Worm (Caenorhabditis elegans) whole organism, young adult: ENCODE data around the gene nsph-4.1.

ENCODE experiments used
- B0019.2 ChIP-seq: fragments of 200-800 bp; sonication (Bioruptor generic); conservative IDR thresholded peaks from 2 replicates; pipeline ENCODE4 v1.3.6; 2022; ENCODE audit warnings: missing genetic modification reagents, missing genetic modification characterization, missing compliant biosample characterization
- F10E7.11 ChIP-seq: sonication (generic microtip); optimal IDR thresholded peaks from 2 replicates; lab custom pipeline; 2017; ENCODE audit warnings: mild to moderate bottlenecking, missing genetic modification characterization, moderate library complexity, missing compliant biosample characterization
- F22D6.2 ChIP-seq: sonication (generic microtip); optimal IDR thresholded peaks from 2 replicates; lab custom pipeline; 2016; ENCODE audit warnings: mild to moderate bottlenecking, missing genetic modification characterization, missing compliant biosample characterization
- F39B2.1 ChIP-seq: fragments of 200-800 bp; sonication (Bioruptor generic); IDR thresholded peaks from 2 replicates; pipeline ENCODE4 v1.3.6; 2022; ENCODE audit warnings: missing genetic modification reagents, missing genetic modification characterization, missing compliant biosample characterization
- K12H6.12 ChIP-seq: fragments of 200-800 bp; sonication (Bioruptor generic); optimal IDR thresholded peaks from 2 replicates; lab custom pipeline; 2018; ENCODE audit warnings: mild to moderate bottlenecking, missing genetic modification characterization, missing compliant biosample characterization
- Y53G8AR.9 ChIP-seq: fragments of 200-800 bp; sonication (Bioruptor generic); conservative IDR thresholded peaks from 2 replicates; pipeline ENCODE4 v1.3.6; 2022; ENCODE audit warnings: missing genetic modification reagents, missing genetic modification characterization, missing compliant biosample characterization
- Y56A3A.18 ChIP-seq: fragments of 200-800 bp; sonication (Bioruptor generic); IDR thresholded peaks from 2 replicates; pipeline ENCODE4 v1.3.6; 2022; ENCODE audit warnings: missing genetic modification reagents, missing genetic modification characterization, missing compliant biosample characterization
- Y67H2A.10 ChIP-seq: fragments of 200-800 bp; sonication (Bioruptor generic); conservative IDR thresholded peaks from 2 replicates; pipeline ENCODE4 v1.3.6; 2022; ENCODE audit warnings: missing genetic modification reagents, missing genetic modification characterization, missing compliant biosample characterization
- akir-1 ChIP-seq: fragments of 200-800 bp; sonication (Bioruptor generic); optimal IDR thresholded peaks from 2 replicates; lab custom pipeline; 2018; ENCODE audit warnings: mild to moderate bottlenecking, missing genetic modification characterization, moderate library complexity, missing compliant biosample characterization
- aptf-3 ChIP-seq: fragments of 200-800 bp; sonication (Bioruptor generic); IDR thresholded peaks from 2 replicates; pipeline ENCODE4 v1.3.6; 2022; ENCODE audit warnings: missing genetic modification characterization, missing compliant biosample characterization
- attf-3 ChIP-seq: fragments of 200-800 bp; sonication (Bioruptor generic); conservative IDR thresholded peaks from 2 replicates; pipeline ENCODE4 v1.3.6; 2022; ENCODE audit warnings: missing genetic modification reagents, missing genetic modification characterization, missing compliant biosample characterization
- bed-1 ChIP-seq: fragments of 200-800 bp; sonication (Bioruptor generic); IDR thresholded peaks from 2 replicates; pipeline ENCODE4 v1.3.6; 2022; ENCODE audit warnings: missing genetic modification reagents, missing genetic modification characterization, missing compliant biosample characterization
- ccch-3 ChIP-seq: fragments of 200-800 bp; sonication (Bioruptor generic); optimal IDR thresholded peaks from 2 replicates; lab custom pipeline; 2018; ENCODE audit warnings: mild to moderate bottlenecking, missing genetic modification characterization, missing compliant biosample characterization
- cebp-1 ChIP-seq, 2 experiments: fragments of 200-800 bp in 1 of 2; sonication (Bioruptor generic) in 1 of 2; sonication (generic microtip) in 1 of 2; IDR thresholded peaks in 1 of 2; optimal IDR thresholded peaks in 1 of 2; 2 replicates each; pipeline versions ENCODE4 v1.3.6 to Lab custom; 2017 to 2022; ENCODE audit warnings: missing compliant biosample characterization in 2 of 2, missing genetic modification characterization in 2 of 2, mild to moderate bottlenecking in 1 of 2, missing genetic modification reagents in 1 of 2, moderate library complexity in 1 of 2
- ceh-100 ChIP-seq: fragments of 200-800 bp; sonication (Bioruptor generic); IDR thresholded peaks from 2 replicates; pipeline ENCODE4 v1.3.6; 2022; ENCODE audit warnings: missing genetic modification reagents, missing genetic modification characterization, missing compliant biosample characterization
- ceh-58 ChIP-seq: fragments of 200-800 bp; sonication (Bioruptor generic); IDR thresholded peaks from 2 replicates; pipeline ENCODE4 v1.3.6; 2022; ENCODE audit warnings: missing genetic modification characterization, missing compliant biosample characterization
- ets-4 ChIP-seq: fragments of 200-800 bp; sonication (Bioruptor generic); optimal IDR thresholded peaks from 2 replicates; lab custom pipeline; 2018; ENCODE audit warnings: mild to moderate bottlenecking, missing genetic modification characterization, missing compliant biosample characterization
- fkh-3 ChIP-seq: sonication (generic microtip); optimal IDR thresholded peaks from 2 replicates; lab custom pipeline; 2016; ENCODE audit warnings: mild to moderate bottlenecking, missing genetic modification characterization, missing compliant biosample characterization
- gei-17 ChIP-seq: fragments of 200-800 bp; sonication (Bioruptor generic); optimal IDR thresholded peaks from 2 replicates; lab custom pipeline; 2018; ENCODE audit warnings: mild to moderate bottlenecking, missing genetic modification characterization, missing compliant biosample characterization
- hlh-12 ChIP-seq: sonication (generic microtip); optimal IDR thresholded peaks from 2 replicates; lab custom pipeline; 2016; ENCODE audit warnings: missing genetic modification characterization, missing compliant biosample characterization
- hlh-26 ChIP-seq: fragments of 200-800 bp; sonication (Bioruptor generic); conservative IDR thresholded peaks from 2 replicates; pipeline ENCODE4 v1.3.6; 2022; ENCODE audit warnings: missing genetic modification reagents, missing genetic modification characterization, missing compliant biosample characterization
- hsf-1 ChIP-seq: fragments of 200-800 bp; sonication (Bioruptor generic); IDR thresholded peaks from 2 replicates; pipeline ENCODE4 v1.3.6; 2022; ENCODE audit warnings: missing genetic modification reagents, missing genetic modification characterization, missing compliant biosample characterization
- let-607 ChIP-seq, 2 experiments: fragments of 200-800 bp in 1 of 2; sonication (Bioruptor generic) in 1 of 2; sonication (generic microtip) in 1 of 2; optimal IDR thresholded peaks; 2 replicates each; lab custom pipeline; 2016 to 2018; ENCODE audit warnings: mild to moderate bottlenecking in 2 of 2, missing compliant biosample characterization in 2 of 2, missing genetic modification characterization in 2 of 2, moderate library complexity in 2 of 2, missing genotype in 1 of 2
- lin-26 ChIP-seq: fragments of 200-800 bp; sonication (Bioruptor generic); IDR thresholded peaks from 2 replicates; pipeline ENCODE4 v1.3.6; 2022; ENCODE audit warnings: missing genetic modification reagents, missing genetic modification characterization, missing compliant biosample characterization
- lir-1 ChIP-seq: fragments of 200-800 bp; sonication (Bioruptor generic); conservative IDR thresholded peaks from 2 replicates; pipeline ENCODE4 v1.3.6; 2022; ENCODE audit warnings: missing genetic modification reagents, missing genetic modification characterization, missing compliant biosample characterization
- lsl-1 ChIP-seq: fragments of 200-800 bp; sonication (Bioruptor generic); optimal IDR thresholded peaks from 2 replicates; lab custom pipeline; 2018; ENCODE audit warnings: mild to moderate bottlenecking, missing genetic modification characterization, moderate library complexity, missing compliant biosample characterization
- lsy-27 ChIP-seq: sonication (generic microtip); optimal IDR thresholded peaks from 2 replicates; lab custom pipeline; 2017; ENCODE audit warnings: missing genetic modification characterization, mild to moderate bottlenecking, missing compliant biosample characterization, antibody characterized with exemption, missing genotype, borderline replicate concordance; ENCODE audit not compliant: insufficient read depth
- madf-10 ChIP-seq: sonication (generic microtip); optimal IDR thresholded peaks from 2 replicates; lab custom pipeline; 2016; ENCODE audit warnings: mild to moderate bottlenecking, missing genetic modification characterization, missing compliant biosample characterization
- madf-3 ChIP-seq: fragments of 200-800 bp; sonication (Bioruptor generic); IDR thresholded peaks from 2 replicates; pipeline ENCODE4 v1.3.6; 2022; ENCODE audit warnings: missing genetic modification reagents, missing genetic modification characterization, missing compliant biosample characterization
- madf-6 ChIP-seq: fragments of 200-800 bp; sonication (Bioruptor generic); IDR thresholded peaks from 2 replicates; pipeline ENCODE4 v1.3.6; 2022; ENCODE audit warnings: missing genetic modification reagents, missing genetic modification characterization, missing compliant biosample characterization
- madf-8 ChIP-seq: fragments of 200-800 bp; sonication (Bioruptor generic); conservative IDR thresholded peaks from 2 replicates; pipeline ENCODE4 v1.3.6; 2022; ENCODE audit warnings: missing genetic modification reagents, missing genetic modification characterization, missing compliant biosample characterization
- mel-28 ChIP-seq: sonication (generic microtip); optimal IDR thresholded peaks from 2 replicates; lab custom pipeline; 2016; ENCODE audit warnings: borderline replicate concordance, mild to moderate bottlenecking, missing genetic modification characterization, missing compliant biosample characterization
- nfya-2 ChIP-seq: fragments of 200-800 bp; sonication (Bioruptor generic); IDR thresholded peaks from 2 replicates; pipeline ENCODE4 v1.3.6; 2022; ENCODE audit warnings: missing genetic modification reagents, missing genetic modification characterization, missing compliant biosample characterization
- nhr-80 ChIP-seq: sonication (generic microtip); optimal IDR thresholded peaks from 2 replicates; lab custom pipeline; 2016; ENCODE audit warnings: missing genetic modification characterization, missing compliant biosample characterization
- nhr-90 ChIP-seq: sonication (generic microtip); optimal IDR thresholded peaks from 2 replicates; lab custom pipeline; 2016; ENCODE audit warnings: missing genotype, mild to moderate bottlenecking, missing genetic modification characterization, missing compliant biosample characterization
- rcor-1 ChIP-seq: fragments of 200-800 bp; sonication (Bioruptor generic); IDR thresholded peaks from 2 replicates; pipeline ENCODE4 v1.3.6; 2022; ENCODE audit warnings: missing genetic modification reagents, missing genetic modification characterization, missing compliant biosample characterization
- rec-8 ChIP-seq, 2 experiments: sonication (generic microtip); optimal IDR thresholded peaks; 2 replicates each; lab custom pipeline; 2016; ENCODE audit warnings: mild to moderate bottlenecking in 2 of 2, missing genetic modification characterization in 2 of 2, missing genetic modification reagents in 2 of 2, missing genotype in 2 of 2, missing biosample characterization in 1 of 2, missing compliant biosample characterization in 1 of 2, moderate library complexity in 1 of 2
- snpc-3.4 ChIP-seq: sonication (generic microtip); optimal IDR thresholded peaks from 2 replicates; lab custom pipeline; 2017; ENCODE audit warnings: missing genetic modification characterization, mild to moderate bottlenecking, missing compliant biosample characterization, antibody characterized with exemption, moderate library complexity, missing genotype, missing genetic modification reagents
- somi-1 ChIP-seq: fragments of 200-800 bp; sonication (Bioruptor generic); optimal IDR thresholded peaks from 2 replicates; lab custom pipeline; 2018; ENCODE audit warnings: mild to moderate bottlenecking, missing genetic modification characterization, missing compliant biosample characterization
- tbx-9 ChIP-seq: sonication (generic microtip); optimal IDR thresholded peaks from 2 replicates; lab custom pipeline; 2016; ENCODE audit warnings: borderline replicate concordance, missing genetic modification characterization, inconsistent platforms, missing compliant biosample characterization
- tlf-1 ChIP-seq: fragments of 200-800 bp; sonication (Bioruptor generic); optimal IDR thresholded peaks from 2 replicates; lab custom pipeline; 2018; ENCODE audit warnings: mild to moderate bottlenecking, missing genetic modification characterization, missing compliant biosample characterization
- unc-130 ChIP-seq: sonication (generic microtip); optimal IDR thresholded peaks from 2 replicates; lab custom pipeline; 2016; ENCODE audit warnings: missing genetic modification reagents, missing genetic modification characterization, missing compliant biosample characterization
- zfh-2 ChIP-seq: fragments of 200-800 bp; sonication (Bioruptor generic); conservative IDR thresholded peaks from 2 replicates; pipeline ENCODE4 v1.3.6; 2022; ENCODE audit warnings: missing genetic modification reagents, missing genetic modification characterization, missing compliant biosample characterization
- zim-3 ChIP-seq: sonication (generic microtip); optimal IDR thresholded peaks from 2 replicates; lab custom pipeline; 2017; ENCODE audit warnings: mild to moderate bottlenecking, missing genetic modification characterization, moderate library complexity, missing compliant biosample characterization
- ztf-22 ChIP-seq: fragments of 200-800 bp; sonication (Bioruptor generic); optimal IDR thresholded peaks from 2 replicates; lab custom pipeline; 2018; ENCODE audit warnings: mild to moderate bottlenecking, missing genetic modification characterization, moderate library complexity, missing compliant biosample characterization
- ztf-25 ChIP-seq: fragments of 200-800 bp; sonication (Bioruptor generic); IDR thresholded peaks from 2 replicates; pipeline ENCODE4 v1.3.6; 2022; ENCODE audit warnings: missing genetic modification reagents, missing genetic modification characterization, missing compliant biosample characterization
- ztf-26 ChIP-seq: sonication (generic microtip); optimal IDR thresholded peaks from 2 replicates; lab custom pipeline; 2017; ENCODE audit warnings: missing genetic modification characterization, missing compliant biosample characterization
- ztf-28 ChIP-seq: fragments of 200-800 bp; sonication (Bioruptor generic); IDR thresholded peaks from 2 replicates; pipeline ENCODE4 v1.3.6; 2022; ENCODE audit warnings: missing genetic modification reagents, missing genetic modification characterization, missing compliant biosample characterization

The nsph-4.1 gene

ce11 chrIV:5209390-5209789 is 17.3 kb upstream of the nsph-4.1 start, which contains the start of the genes Y59E9AL.36 and nbet-1 (continued):
- no peak for TF ChIP-seq ztf-22 (GFP tag; lab: Kevin White, UChicago)
- no peak for TF ChIP-seq Y67H2A.10 (GFP tag; lab: Robert Waterston, UW)
- peak; percentile 27 for TF ChIP-seq nhr-80
- no peak for TF ChIP-seq ets-4
- no peak for TF ChIP-seq rec-8 (tag; optimal IDR thresholded peaks at IDR 0.05; lab: Kevin White, UChicago)
- no peak for TF ChIP-seq nhr-90 (tag; lab: Kevin White, UChicago)
- TF ChIP-seq rcor-1 (GFP tag; lab: Robert Waterston, UW) = peak; percentile 62
- no peak for TF ChIP-seq gei-17 (GFP tag; lab: Kevin White, UChicago)
- TF ChIP-seq hlh-12 (tag; lab: Kevin White, UChicago) = no peak
- no peak for TF ChIP-seq unc-130 (GFP tag; lab: Kevin White, UChicago)
- no peak for TF ChIP-seq B0019.2 (GFP tag; lab: Robert Waterston, UW)
- no peak for TF ChIP-seq ztf-26 (tag; lab: Kevin White, UChicago)
- TF ChIP-seq madf-8 (GFP tag; lab: Robert Waterston, UW) = no peak
- TF ChIP-seq ccch-3 = no peak
- peak; percentile 95 to 97 for TF ChIP-seq let-607 (tag; optimal IDR thresholded peaks at IDR 0.05; lab: Kevin White, UChicago)
- TF ChIP-seq madf-3 (GFP tag; lab: Robert Waterston, UW) = no peak
- no peak for TF ChIP-seq F22D6.2
- TF ChIP-seq madf-10 = no peak
- TF ChIP-seq madf-6 (GFP tag; lab: Robert Waterston, UW) = peak; percentile 57
- no peak for TF ChIP-seq F10E7.11 (tag; lab: Kevin White, UChicago)
- TF ChIP-seq nfya-2 (GFP tag; lab: Robert Waterston, UW) = no peak
- no peak for TF ChIP-seq lir-1 (GFP tag; lab: Robert Waterston, UW)
- no peak for TF ChIP-seq Y53G8AR.9 (GFP tag; lab: Robert Waterston, UW)
- TF ChIP-seq ceh-58 (GFP tag; lab: Robert Waterston, UW) = no peak
- no peak for TF ChIP-seq F39B2.1 (GFP tag; lab: Robert Waterston, UW)
- no peak for TF ChIP-seq snpc-3.4 (tag; lab: Kevin White, UChicago)
- TF ChIP-seq fkh-3 = no peak
- TF ChIP-seq aptf-3 (GFP tag; lab: Robert Waterston, UW) = no peak
- no peak for TF ChIP-seq lsy-27
- TF ChIP-seq ceh-100 (GFP tag; lab: Robert Waterston, UW) = no peak
- no peak for TF ChIP-seq zim-3 (tag; lab: Kevin White, UChicago)
- TF ChIP-seq hsf-1 = no peak
- peak; percentile 64 for TF ChIP-seq tlf-1
- no peak for TF ChIP-seq Y56A3A.18 (GFP tag; lab: Robert Waterston, UW)
- no peak for TF ChIP-seq ztf-25 (GFP tag; lab: Robert Waterston, UW)
- TF ChIP-seq lsl-1 = peak; percentile 60
- TF ChIP-seq lin-26 (GFP tag; lab: Robert Waterston, UW) = no peak
- TF ChIP-seq bed-1 (GFP tag; lab: Robert Waterston, UW) = no peak
- no peak for TF ChIP-seq tbx-9 (tag; lab: Kevin White, UChicago)
- TF ChIP-seq hlh-26 (GFP tag; lab: Robert Waterston, UW) = no peak
- no peak for TF ChIP-seq somi-1 (GFP tag; lab: Kevin White, UChicago)
- TF ChIP-seq akir-1 (GFP tag; lab: Kevin White, UChicago) = no peak
- TF ChIP-seq cebp-1 (GFP tag; IDR thresholded peaks at IDR 0.05; lab: Robert Waterston, UW) = no peak
- TF ChIP-seq cebp-1 (tag; optimal IDR thresholded peaks at IDR 0.05; lab: Kevin White, UChicago) = no peak
- TF ChIP-seq K12H6.12 (tag; lab: Kevin White, UChicago) = peak; percentile 36
- no peak for TF ChIP-seq mel-28 (tag; lab: Kevin White, UChicago)
- no peak for TF ChIP-seq attf-3 (GFP tag; lab: Robert Waterston, UW)
- no peak for TF ChIP-seq ztf-28 (GFP tag; lab: Robert Waterston, UW)
- TF ChIP-seq zfh-2 (GFP tag; lab: Robert Waterston, UW) = no peak
